Worm (Caenorhabditis elegans) whole organism, L4/young adult: ENCODE results near the gene sre-28.

Source experiments
- W03F9.2 ChIP-seq: fragments of 150-350 bp; optimal IDR thresholded peaks from 2 replicates; lab custom pipeline; 2014; ENCODE audit warnings: missing biosample characterization, missing genetic modification characterization
- dao-5 ChIP-seq: sonication (generic microtip); optimal IDR thresholded peaks from 2 replicates; lab custom pipeline; 2016; ENCODE audit warnings: missing genotype, missing genetic modification characterization, moderate library complexity, missing compliant biosample characterization
- him-1 ChIP-seq: sonication (generic microtip); optimal IDR thresholded peaks from 2 replicates; lab custom pipeline; 2016; ENCODE audit warnings: missing genotype, missing genetic modification reagents, missing genetic modification characterization, missing compliant biosample characterization

sre-28 gene

ce11 chrV:9964152-9964785 is 20.1 kb downstream of the sre-28 start:
- TF ChIP-seq him-1 (tag; lab: Kevin White, UChicago) = peak; percentile 26
- TF ChIP-seq W03F9.2 = no peak

- TF ChIP-seq dao-5 (tag; lab: Kevin White, UChicago) (no peak), W03F9.2 (no peak), him-1 (tag; lab: Kevin White, UChicago) (peak; percentile 24)
Measured at ce11 chrV:9965891-9966290, 21.7 kb downstream of the sre-28 start.

ce11 chrV:9970119-9970518 is 25.9 kb downstream of the sre-28 start:
- TF ChIP-seq him-1 (tag; lab: Kevin White, UChicago) (peak; percentile 94), dao-5 (tag; lab: Kevin White, UChicago) (peak; percentile 70), W03F9.2 (no peak)

ce11 chrV:9974264-9974663 is 30.1 kb downstream of the sre-28 start:
- TF ChIP-seq dao-5 (tag; lab: Kevin White, UChicago) (no peak), him-1 (tag; lab: Kevin White, UChicago) (peak; percentile 54)

ce11 chrV:9976138-9976537 is 31.9 kb downstream of the sre-28 start, which contains the start of gene unc-41:
Gene unc-41, minus strand, starts transcription at chrV:9976238.
- TF ChIP-seq him-1 (tag; lab: Kevin White, UChicago) (no peak), dao-5 (tag; lab: Kevin White, UChicago) (no peak), W03F9.2 (no peak)

- TF ChIP-seq dao-5 (tag; lab: Kevin White, UChicago) (no peak), W03F9.2 (no peak)
Measured at ce11 chrV:9977211-9977610, 33.0 kb downstream of the sre-28 start.

ce11 chrV:9978425-9978824 is 34.2 kb downstream of the sre-28 start:
- TF ChIP-seq dao-5 (tag; lab: Kevin White, UChicago) (no peak), him-1 (tag; lab: Kevin White, UChicago) (peak; percentile 33), W03F9.2 (no peak)

- peak; percentile 29 for TF ChIP-seq W03F9.2
Measured at ce11 chrV:9980731-9981483, 36.7 kb downstream of the sre-28 start, which contains the start of the genes ruvb-1 and tofu-1. Gene ruvb-1, minus strand, starts transcription at chrV:9980802. Gene tofu-1, plus strand, starts transcription at chrV:9981147.

- no peak for TF ChIP-seq dao-5 (tag; lab: Kevin White, UChicago)
Measured at ce11 chrV:9982568-9982967, 38.4 kb downstream of the sre-28 start, which contains the start of gene C27H6.9. Gene C27H6.9, plus strand, starts transcription at chrV:9982868.

ce11 chrV:9983529-9983928 is 39.3 kb downstream of the sre-28 start:
- TF ChIP-seq W03F9.2 = no peak
- TF ChIP-seq dao-5 (tag; lab: Kevin White, UChicago) = no peak
- no peak for TF ChIP-seq him-1 (tag; lab: Kevin White, UChicago)

- TF ChIP-seq him-1 (tag; lab: Kevin White, UChicago) (no peak), W03F9.2 (no peak), dao-5 (tag; lab: Kevin White, UChicago) (no peak)
Measured at ce11 chrV:9984821-9985220, 40.6 kb downstream of the sre-28 start.

ce11 chrV:9985227-9985864 is 41.2 kb downstream of the sre-28 start:
- TF ChIP-seq W03F9.2 = no peak
- no peak for TF ChIP-seq him-1 (tag; lab: Kevin White, UChicago)
- TF ChIP-seq dao-5 (tag; lab: Kevin White, UChicago) = no peak

- no peak for TF ChIP-seq W03F9.2
Measured at ce11 chrV:9986177-9986576, 42.0 kb downstream of the sre-28 start, which contains the start of gene rmd-2. Gene rmd-2, minus strand, starts transcription at chrV:9986277.

ce11 chrV:9987688-9988087 is 43.5 kb downstream of the sre-28 start, which contains the start of gene C27H6.8:
Gene C27H6.8, minus strand, starts transcription at chrV:9987788.
- TF ChIP-seq dao-5 (tag; lab: Kevin White, UChicago) (no peak), him-1 (tag; lab: Kevin White, UChicago) (no peak)
